Worm (Caenorhabditis elegans): Measurements from ENCODE around the gene pqe-1.
A peak's percentile ranks its signal among the peaks of the same experiment; 100 is the strongest.

pqe-1 gene

ce11 chrIII:5349250-5349649 lies 38.2 kb downstream of the pqe-1 start, which contains the start of gene thoc-5 (continued):
- TF ChIP-seq nhr-23 (tag; optimal IDR thresholded peaks at IDR 0.05) (peak; percentile 80), jun-1 (tag; optimal IDR thresholded peaks at IDR 0.05) (peak; percentile 37), ceh-16 (tag; optimal IDR thresholded peaks at IDR 0.05) (no peak)

ce11 chrIII:5361909-5362308 lies 50.9 kb downstream of the pqe-1 start, which contains the start of gene Y32H12A.1:
Gene Y32H12A.1, plus strand, starts transcription at chrIII:5362209.
- TF ChIP-seq egl-5 (tag; optimal IDR thresholded peaks at IDR 0.05) (no peak), ceh-9 (tag; optimal IDR thresholded peaks at IDR 0.05) (no peak), nhr-77 (tag; optimal IDR thresholded peaks at IDR 0.05) (no peak), fos-1 (tag; optimal IDR thresholded peaks at IDR 0.05) (no peak), lin-39 (tag; optimal IDR thresholded peaks at IDR 0.05) (no peak), egl-27 (tag; optimal IDR thresholded peaks at IDR 0.05) (no peak), lsy-12 (tag; optimal IDR thresholded peaks at IDR 0.05) (no peak), elt-3 (tag; optimal IDR thresholded peaks at IDR 0.05) (no peak), pha-4 (tag; optimal IDR thresholded peaks at IDR 0.05) (no peak), ceh-28 (tag; optimal IDR thresholded peaks at IDR 0.05) (no peak)

DNA sequence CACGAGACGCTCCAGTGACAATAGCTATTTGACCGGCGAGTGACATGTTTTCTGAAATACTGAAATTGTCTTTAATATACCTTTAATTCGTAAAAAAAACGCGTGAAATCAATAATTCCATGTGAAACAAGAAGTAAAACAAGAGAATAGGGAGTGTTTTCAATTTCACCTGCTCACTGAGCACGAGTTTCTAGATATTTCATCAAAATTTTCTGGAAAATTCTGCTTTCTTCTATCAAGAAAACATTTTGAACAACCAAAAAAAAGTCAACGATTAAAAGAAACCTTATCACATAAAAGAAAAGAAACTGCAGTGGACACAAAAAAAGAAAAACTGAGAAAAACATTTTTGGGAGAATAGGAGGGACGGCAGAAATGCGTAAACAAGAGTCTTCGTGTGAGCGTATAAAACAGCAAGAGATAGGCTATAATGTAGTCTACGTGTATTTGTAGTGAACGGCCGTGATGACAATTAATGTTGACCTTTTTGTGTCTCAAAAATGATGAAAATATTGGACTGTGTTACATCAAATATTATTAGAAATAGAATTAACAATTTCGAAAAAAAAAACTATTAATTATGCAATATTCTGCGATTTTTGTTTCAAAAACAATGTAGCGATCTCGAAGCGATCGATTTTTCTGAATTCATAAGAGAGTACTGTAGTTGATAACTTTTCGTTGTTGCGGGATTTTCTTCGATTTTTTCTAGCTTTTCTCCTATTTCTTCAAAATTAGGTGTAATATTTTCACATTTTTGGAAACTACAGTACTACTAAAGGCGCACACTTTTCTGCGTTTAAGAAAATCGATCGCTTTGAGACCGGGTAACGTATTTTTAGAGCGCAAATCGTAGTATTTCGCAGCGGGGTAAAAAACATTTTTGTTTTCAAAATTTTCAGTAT lies 57.2 kb downstream of the pqe-1 start, which contains the start of gene dhs-9:
dhs-9 (minus strand) TSS at position 51 of the 905 bp plus-strand sequence.
- TF ChIP-seq nhr-237 (tag; optimal IDR thresholded peaks at IDR 0.05): no peak
- no peak for TF ChIP-seq fkh-10 (GFP tag; optimal IDR thresholded peaks at IDR 0.05)
- TF ChIP-seq ceh-28 (tag; optimal IDR thresholded peaks at IDR 0.05): no peak
- TF ChIP-seq skn-1 (tag; optimal IDR thresholded peaks at IDR 0.05): peak; percentile 86
- peak; percentile 85 for TF ChIP-seq pha-4 (tag; optimal IDR thresholded peaks at IDR 0.05)
- no peak for TF ChIP-seq mml-1 (tag; optimal IDR thresholded peaks at IDR 0.05)
- no peak for TF ChIP-seq nhr-25 (tag; optimal IDR thresholded peaks at IDR 0.05)
- TF ChIP-seq egl-27 (tag; optimal IDR thresholded peaks at IDR 0.05): no peak
- TF ChIP-seq ceh-9 (tag; optimal IDR thresholded peaks at IDR 0.05): no peak
- TF ChIP-seq mdl-1 (tag; optimal IDR thresholded peaks at IDR 0.05): no peak
- TF ChIP-seq nhr-43 (tag; optimal IDR thresholded peaks at IDR 0.05; ENCODE audit: poor library complexity, severe bottlenecking): peak; percentile 69
- TF ChIP-seq daf-12 (tag; optimal IDR thresholded peaks at IDR 0.05): no peak
- no peak for TF ChIP-seq elt-1 (tag; optimal IDR thresholded peaks at IDR 0.05)
- no peak for TF ChIP-seq nhr-23 (tag; optimal IDR thresholded peaks at IDR 0.05)
- TF ChIP-seq lin-15B (tag; optimal IDR thresholded peaks at IDR 0.05): no peak
- no peak for TF ChIP-seq elt-3 (tag; optimal IDR thresholded peaks at IDR 0.05)
- peak; percentile 35 for TF ChIP-seq tbx-2 (tag; optimal IDR thresholded peaks at IDR 0.05)
- no peak for TF ChIP-seq ceh-82 (tag; optimal IDR thresholded peaks at IDR 0.05)
- TF ChIP-seq lin-39 (tag; optimal IDR thresholded peaks at IDR 0.05): no peak
- TF ChIP-seq zag-1 (tag; optimal IDR thresholded peaks at IDR 0.05): no peak
- no peak for TF ChIP-seq nhr-77 (tag; optimal IDR thresholded peaks at IDR 0.05)
- peak; percentile 46 for TF ChIP-seq egl-5 (tag; optimal IDR thresholded peaks at IDR 0.05)
- TF ChIP-seq unc-39 (tag; optimal IDR thresholded peaks at IDR 0.05): no peak
- TF ChIP-seq nhr-11 (tag; optimal IDR thresholded peaks at IDR 0.05): no peak
- TF ChIP-seq elt-2 (tag; optimal IDR thresholded peaks at IDR 0.05): peak; percentile 62
- TF ChIP-seq sea-2 (GFP tag; optimal IDR thresholded peaks at IDR 0.05): no peak
- no peak for TF ChIP-seq nhr-28 (tag; optimal IDR thresholded peaks at IDR 0.05)
- TF ChIP-seq nhr-67 (tag; optimal IDR thresholded peaks at IDR 0.05): no peak
- no peak for TF ChIP-seq unc-62 (GFP tag; optimal IDR thresholded peaks at IDR 0.05)
- no peak for TF ChIP-seq jun-1 (tag; optimal IDR thresholded peaks at IDR 0.05)
- no peak for TF ChIP-seq fkh-2 (tag; optimal IDR thresholded peaks at IDR 0.05)
- peak; percentile 1 for TF ChIP-seq hmg-11 (tag; optimal IDR thresholded peaks at IDR 0.05)
- no peak for TF ChIP-seq aly-2 (tag; optimal IDR thresholded peaks at IDR 0.05)
- TF ChIP-seq nhr-76 (tag; optimal IDR thresholded peaks at IDR 0.05): no peak
- no peak for TF ChIP-seq eor-1 (tag; optimal IDR thresholded peaks at IDR 0.05)
- peak; percentile 10 for TF ChIP-seq nfya-1 (tag; optimal IDR thresholded peaks at IDR 0.05; ENCODE audit: insufficient read depth)
- TF ChIP-seq R02D3.7 (tag; optimal IDR thresholded peaks at IDR 0.05): no peak
- no peak for TF ChIP-seq ztf-11 (tag; optimal IDR thresholded peaks at IDR 0.05)
- peak; percentile 16 for TF ChIP-seq snpc-4 (tag; optimal IDR thresholded peaks at IDR 0.05)
- no peak for TF ChIP-seq ZK546.5 (tag; optimal IDR thresholded peaks at IDR 0.05)
- no peak for TF ChIP-seq ceh-16 (tag; optimal IDR thresholded peaks at IDR 0.05)
- no peak for TF ChIP-seq ama-1 (optimal IDR thresholded peaks at IDR 0.05)
- TF ChIP-seq pqm-1 (tag; optimal IDR thresholded peaks at IDR 0.05): peak; percentile 54
- TF ChIP-seq lsy-12 (tag; optimal IDR thresholded peaks at IDR 0.05): no peak
- TF ChIP-seq nhr-12 (tag; optimal IDR thresholded peaks at IDR 0.05): no peak
- TF ChIP-seq fos-1 (tag; optimal IDR thresholded peaks at IDR 0.05): no peak
- TF ChIP-seq ztf-4 (tag; optimal IDR thresholded peaks at IDR 0.05): no peak

All from whole organism, L3 larva.